Worm (Caenorhabditis elegans) whole organism, L4 larva: ENCODE data around the gene R02C2.1.

Experiments used
- F26F4.8 ChIP-seq: fragments of 200-800 bp; sonication (Bioruptor generic); conservative IDR thresholded peaks from 2 replicates; pipeline ENCODE4 v1.3.6; 2022; ENCODE audit warnings: missing genetic modification characterization, missing compliant biosample characterization
- ZK546.5 ChIP-seq, 2 experiments: sonication (generic microtip); optimal IDR thresholded peaks; 2 replicates each; lab custom pipeline; 2017; ENCODE audit warnings: missing biosample characterization in 2 of 2, missing genetic modification characterization in 2 of 2
- aha-1 ChIP-seq: fragments of 150-350 bp; peaks from one replicate; lab custom pipeline; 2014; ENCODE audit warnings: missing biosample characterization, missing genetic modification characterization
- aly-2 ChIP-seq: sonication (generic microtip); optimal IDR thresholded peaks from 2 replicates; lab custom pipeline; 2018; ENCODE audit warnings: missing biosample characterization, missing genetic modification characterization
- ceh-28 ChIP-seq: fragments of 150-350 bp; optimal IDR thresholded peaks from 2 replicates; lab custom pipeline; 2014; ENCODE audit warnings: missing biosample characterization, missing genetic modification reagents, missing genetic modification characterization
- daf-16 ChIP-seq, 3 experiments: sonication (generic microtip); optimal IDR thresholded peaks; 2 replicates each; lab custom pipeline; 2016 to 2017; ENCODE audit warnings: missing genetic modification characterization in 3 of 3, missing genetic modification reagents in 3 of 3, mild to moderate bottlenecking in 2 of 3, missing compliant biosample characterization in 2 of 3, missing biosample characterization in 1 of 3, moderate library complexity in 1 of 3
- dmd-8 ChIP-seq: fragments of 200-800 bp; sonication (Bioruptor generic); IDR thresholded peaks from 2 replicates; pipeline ENCODE4 v1.3.6; 2022; ENCODE audit warnings: missing genetic modification characterization, missing compliant biosample characterization
- dve-1 ChIP-seq: sonication (generic microtip); optimal IDR thresholded peaks from 2 replicates; lab custom pipeline; 2017; ENCODE audit warnings: antibody characterized with exemption, mild to moderate bottlenecking, missing genetic modification characterization, missing compliant biosample characterization; ENCODE audit not compliant: insufficient read depth
- egl-43 ChIP-seq: fragments of 200-800 bp; sonication (Bioruptor generic); IDR thresholded peaks from 2 replicates; pipeline ENCODE4 v1.3.6; 2022; ENCODE audit warnings: missing genetic modification reagents, missing genetic modification characterization, missing compliant biosample characterization
- hlh-30 ChIP-seq: sonication (generic microtip); optimal IDR thresholded peaks from 2 replicates; lab custom pipeline; 2017; ENCODE audit warnings: antibody characterized with exemption, mild to moderate bottlenecking, missing genetic modification characterization, missing compliant biosample characterization; ENCODE audit not compliant: insufficient read depth
- hmg-1.1 ChIP-seq: fragments of 200-800 bp; sonication (Bioruptor generic); IDR thresholded peaks from 2 replicates; pipeline ENCODE4 v1.3.6; 2022; ENCODE audit warnings: missing genetic modification reagents, missing genetic modification characterization, missing compliant biosample characterization
- lir-3 ChIP-seq: sonication (generic microtip); optimal IDR thresholded peaks from 2 replicates; lab custom pipeline; 2016; ENCODE audit warnings: mild to moderate bottlenecking, missing genetic modification characterization, missing compliant biosample characterization
- lsy-2 ChIP-seq, 2 experiments: fragments of 150-350 bp in 1 of 2; sonication (generic microtip) in 1 of 2; optimal IDR thresholded peaks; 2 replicates each; lab custom pipeline; 2014 to 2017; ENCODE audit warnings: missing biosample characterization in 2 of 2, missing genetic modification characterization in 2 of 2
- mep-1 ChIP-seq: fragments of 150-350 bp; sonication (generic microtip); optimal IDR thresholded peaks from 3 replicates; lab custom pipeline; 2014; ENCODE audit warnings: missing biosample characterization, missing genetic modification characterization
- nhr-102 ChIP-seq: sonication (generic microtip); optimal IDR thresholded peaks from 2 replicates; lab custom pipeline; 2016; ENCODE audit warnings: mild to moderate bottlenecking, missing genetic modification characterization, moderate library complexity, missing compliant biosample characterization
- nhr-11 ChIP-seq: fragments of 150-350 bp; optimal IDR thresholded peaks from 2 replicates; lab custom pipeline; 2014; ENCODE audit warnings: missing biosample characterization, missing genetic modification characterization
- nhr-6 ChIP-seq: fragments of 150-350 bp; optimal IDR thresholded peaks from 2 replicates; lab custom pipeline; 2014; ENCODE audit warnings: missing biosample characterization, missing genetic modification characterization
- pha-4 ChIP-seq, 2 experiments: fragments of 150-350 bp in 1 of 2; fragments of 200-800 bp in 1 of 2; sonication (Bioruptor generic) in 1 of 2; IDR thresholded peaks in 1 of 2; optimal IDR thresholded peaks in 1 of 2; 2 replicates each; pipeline versions ENCODE4 v1.3.6 to Lab custom; 2014 to 2022; ENCODE audit warnings: missing genetic modification characterization in 2 of 2, missing genetic modification reagents in 2 of 2, missing biosample characterization in 1 of 2, missing compliant biosample characterization in 1 of 2
- rbr-2 ChIP-seq: sonication (generic microtip); optimal IDR thresholded peaks from 2 replicates; lab custom pipeline; 2016; ENCODE audit warnings: missing genotype, missing genetic modification characterization, missing compliant biosample characterization
- set-16 ChIP-seq: fragments of 200-800 bp; sonication (Bioruptor generic); IDR thresholded peaks from 2 replicates; pipeline ENCODE4 v1.3.6; 2022; ENCODE audit warnings: missing genetic modification reagents, missing genetic modification characterization, missing compliant biosample characterization
- zip-2 ChIP-seq: fragments of 150-350 bp; optimal IDR thresholded peaks from 2 replicates; lab custom pipeline; 2014; ENCODE audit warnings: missing biosample characterization, missing genetic modification characterization

R02C2.1 gene

DNA sequence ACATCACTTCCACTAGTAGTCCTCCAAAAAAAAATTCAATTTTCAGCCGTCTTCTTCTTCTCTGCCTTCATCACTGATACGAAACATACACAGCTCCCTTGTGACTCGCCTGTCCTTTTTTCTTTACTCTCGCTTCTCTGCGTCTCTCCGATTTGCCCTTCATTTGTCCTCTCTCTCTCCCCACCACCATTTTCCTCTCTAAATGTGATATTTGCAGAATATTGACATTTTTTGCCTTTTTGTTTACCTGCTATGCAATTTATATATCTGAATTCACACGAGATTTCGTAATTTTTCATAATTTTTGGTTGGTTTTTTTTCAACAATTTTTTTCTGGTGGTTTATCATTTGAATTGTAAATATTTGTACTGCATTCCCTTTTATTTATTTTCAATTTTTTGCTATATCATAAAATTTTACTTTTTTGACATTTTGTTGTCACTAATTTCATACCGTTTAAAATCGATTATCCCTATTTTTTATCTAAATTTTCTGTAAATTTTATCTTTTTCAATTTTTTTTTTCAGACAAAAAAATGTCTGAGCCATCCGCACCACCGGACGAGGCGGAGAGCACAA, 34.0 kb downstream of the R02C2.1 start, which contains the start of gene lec-12:
lec-12 (plus strand) TSS at position 528 of the 578 bp plus-strand sequence.
- TF ChIP-seq rbr-2 = peak; percentile 2
- TF ChIP-seq hmg-1.1 (GFP tag; lab: Robert Waterston, UW) = peak; percentile 35; the same call in 1 of the 2 replicates
- no peak for TF ChIP-seq ZK546.5 (tag; optimal IDR thresholded peaks at IDR 0.05; lab: Kevin White, UChicago)
- TF ChIP-seq zip-2 = peak; percentile 79
- TF ChIP-seq F26F4.8 (GFP tag; lab: Robert Waterston, UW) = no peak
- peak; percentile 39 for TF ChIP-seq mep-1
- peak; percentile 54 for TF ChIP-seq dve-1
- TF ChIP-seq hlh-30 = peak; percentile 65
- peak in 1 of 2 experiments; percentile 18 for TF ChIP-seq lsy-2 (tag; optimal IDR thresholded peaks at IDR 0.05; lab: Kevin White, UChicago)
- no peak for TF ChIP-seq dmd-8 (GFP tag; lab: Robert Waterston, UW)
- TF ChIP-seq set-16 (GFP tag; lab: Robert Waterston, UW) = no peak
- no peak for TF ChIP-seq pha-4 (GFP tag; IDR thresholded peaks at IDR 0.05; lab: Robert Waterston, UW)
- peak; percentile 91 for TF ChIP-seq pha-4 (tag; optimal IDR thresholded peaks at IDR 0.05; lab: Kevin White, UChicago)
- TF ChIP-seq nhr-102 (tag; lab: Kevin White, UChicago) = peak; percentile 25
- TF ChIP-seq daf-16 (GFP tag; optimal IDR thresholded peaks at IDR 0.05; lab: Kevin White, UChicago) = no peak
- TF ChIP-seq daf-16 (tag; optimal IDR thresholded peaks at IDR 0.05; lab: Kevin White, UChicago) = peak; percentile 92
- TF ChIP-seq egl-43 (GFP tag; lab: Robert Waterston, UW) = no peak
- TF ChIP-seq nhr-6 (tag; lab: Kevin White, UChicago) = peak; percentile 24
- TF ChIP-seq nhr-11 (tag; lab: Kevin White, UChicago) = no peak

DNA sequence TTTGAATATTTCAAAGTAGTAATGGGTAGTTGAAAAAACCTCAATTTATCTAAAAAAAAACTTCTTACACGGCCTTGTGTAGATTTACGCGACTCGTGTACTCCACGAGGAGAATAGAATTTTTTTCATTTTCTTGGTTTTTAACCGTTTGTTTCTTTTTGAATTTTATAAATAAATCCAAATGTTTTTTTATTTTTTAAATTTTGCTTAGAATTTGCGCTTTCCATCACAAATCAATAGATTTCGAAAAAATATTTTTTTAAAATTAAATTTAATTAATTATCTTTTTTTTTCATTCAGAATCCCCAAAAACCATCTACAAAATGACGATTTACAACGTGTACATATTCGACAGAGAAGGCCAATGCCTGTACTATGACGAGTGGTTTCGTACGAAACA, 36.7 kb downstream of the R02C2.1 start, which contains the start of gene trpp-1:
trpp-1 (plus strand) TSS at position 301 of the 400 bp plus-strand sequence.
- TF ChIP-seq ceh-28 (tag; lab: Kevin White, UChicago) = no peak
- peak; percentile 15 for TF ChIP-seq aha-1

DNA sequence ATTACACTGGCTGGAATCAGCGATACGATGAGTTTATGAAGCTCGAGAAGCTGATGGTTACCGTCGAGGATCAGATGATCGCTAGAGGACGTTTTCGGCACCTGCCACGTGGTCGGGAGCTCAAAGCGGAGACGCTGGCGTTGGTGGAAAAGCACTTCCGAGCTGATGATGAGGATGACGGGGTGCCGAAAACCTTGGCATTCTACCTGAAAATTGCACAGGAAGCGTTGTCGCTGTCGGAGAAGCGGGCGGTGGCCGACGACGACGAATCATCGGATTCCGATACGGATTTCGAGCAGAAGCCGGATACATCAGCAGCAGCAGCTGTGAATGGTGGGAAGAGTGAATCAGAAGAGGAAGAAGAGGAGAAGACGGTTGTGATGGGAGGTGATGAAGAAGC, 43.2 kb downstream of the R02C2.1 start:
- TF ChIP-seq set-16 (GFP tag; lab: Robert Waterston, UW) (peak; percentile 75), lir-3 (tag; lab: Kevin White, UChicago) (no peak)

DNA sequence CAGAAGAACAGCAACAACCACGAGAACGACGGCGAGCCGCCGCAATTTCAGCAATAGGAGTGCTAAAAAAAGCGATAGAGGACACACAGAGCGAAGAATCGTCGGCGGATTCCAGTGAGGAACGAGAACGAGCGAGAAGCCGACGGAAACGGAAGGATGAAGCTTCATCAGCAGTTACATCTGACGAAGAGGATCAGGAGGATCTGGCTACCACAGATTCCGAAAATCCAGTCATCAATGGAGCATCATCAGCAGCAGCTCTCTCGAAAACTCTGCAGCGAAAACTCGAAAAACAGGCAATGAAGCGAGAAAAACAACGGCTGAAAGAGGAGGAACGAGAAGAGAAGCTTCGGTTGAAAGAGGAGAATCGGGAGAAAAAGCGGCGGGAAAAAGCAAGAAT, 48.6 kb downstream of the R02C2.1 start:
- TF ChIP-seq aly-2 (tag; lab: Kevin White, UChicago) (no peak), set-16 (GFP tag; lab: Robert Waterston, UW) (peak; percentile 19; the same call in 1 of the 2 replicates)
